Fruit fly (Drosophila melanogaster) whole organism, embryonic: ENCODE measurements around the gene CG15547.
A peak's percentile ranks its signal among the peaks of the same experiment; 100 is the strongest.

ENCODE experiments used
- Bgb ChIP-seq: fragments of 200-800 bp; sonication (Bioruptor generic); IDR thresholded peaks from 2 replicates; pipeline ENCODE4 v1.3.6; 2022; ENCODE audit warnings: missing biosample characterization, missing genetic modification characterization; ENCODE audit not compliant: partially characterized antibody
- CG1024 ChIP-seq: fragments of 200-800 bp; sonication (Bioruptor generic); IDR thresholded peaks from 2 replicates; pipeline ENCODE4 v1.3.6; 2022; ENCODE audit warnings: missing biosample characterization, missing genetic modification characterization
- CG10274 ChIP-seq: fragments of 200-800 bp; sonication (Bioruptor generic); optimal IDR thresholded peaks from 3 replicates; lab custom pipeline; 2017; ENCODE audit warnings: missing biosample characterization, mild to moderate bottlenecking, missing genetic modification characterization
- CG12219 ChIP-seq: fragments of 200-800 bp; sonication (Bioruptor generic); optimal IDR thresholded peaks from 3 replicates; lab custom pipeline; 2018; ENCODE audit warnings: missing biosample characterization, mild to moderate bottlenecking, missing genetic modification characterization
- CG13287 ChIP-seq: fragments of 200-800 bp; sonication (Bioruptor generic); IDR thresholded peaks from 2 replicates; pipeline ENCODE4 v1.3.6; 2022; ENCODE audit warnings: missing biosample characterization, missing genetic modification characterization; ENCODE audit not compliant: partially characterized antibody
- CG13296 ChIP-seq: fragments of 200-800 bp; sonication (Bioruptor generic); optimal IDR thresholded peaks from 3 replicates; lab custom pipeline; 2018; ENCODE audit warnings: missing biosample characterization, mild to moderate bottlenecking, missing genetic modification characterization
- CG15479 ChIP-seq: fragments of 200-800 bp; sonication (Bioruptor generic); optimal IDR thresholded peaks from 3 replicates; lab custom pipeline; 2019; ENCODE audit warnings: missing biosample characterization, mild to moderate bottlenecking, missing genetic modification characterization, moderate library complexity
- CG15514 ChIP-seq: fragments of 200-800 bp; sonication (Bioruptor generic); optimal IDR thresholded peaks from 3 replicates; lab custom pipeline; 2017; ENCODE audit warnings: missing biosample characterization, missing genetic modification characterization, mild to moderate bottlenecking, moderate library complexity, missing genetic modification reagents
- CG15696 ChIP-seq: fragments of 200-800 bp; sonication (Bioruptor generic); optimal IDR thresholded peaks from 2 replicates; lab custom pipeline; 2019; ENCODE audit warnings: missing biosample characterization, mild to moderate bottlenecking, missing genetic modification characterization, moderate library complexity
- CG16863 ChIP-seq: fragments of 200-800 bp; sonication (Bioruptor generic); optimal IDR thresholded peaks from 3 replicates; lab custom pipeline; 2016; ENCODE audit warnings: missing biosample characterization, missing genetic modification characterization
- CG17186 ChIP-seq: fragments of 200-800 bp; sonication (Bioruptor generic); optimal IDR thresholded peaks from 3 replicates; lab custom pipeline; 2017; ENCODE audit warnings: missing biosample characterization, missing genetic modification reagents, missing genetic modification characterization
- CG1832 ChIP-seq: fragments of 200-800 bp; sonication (Bioruptor generic); optimal IDR thresholded peaks from 2 replicates; lab custom pipeline; 2017; ENCODE audit warnings: missing biosample characterization, mild to moderate bottlenecking, missing genetic modification characterization, inconsistent platforms
- CG2116 ChIP-seq: fragments of 200-800 bp; sonication (Bioruptor generic); optimal IDR thresholded peaks from 3 replicates; lab custom pipeline; 2018; ENCODE audit warnings: missing biosample characterization, mild to moderate bottlenecking, missing genetic modification characterization
- CG2875 ChIP-seq: fragments of 200-800 bp; sonication (Bioruptor generic); optimal IDR thresholded peaks from 2 replicates; lab custom pipeline; 2017; ENCODE audit warnings: missing biosample characterization, mild to moderate bottlenecking, missing genetic modification characterization, missing genetic modification reagents
- CG3065 ChIP-seq: fragments of 200-800 bp; sonication (Bioruptor generic); optimal IDR thresholded peaks from 2 replicates; lab custom pipeline; 2016; ENCODE audit warnings: missing biosample characterization, missing genetic modification characterization
- CG6813 ChIP-seq: fragments of 200-800 bp; sonication (Bioruptor generic); optimal IDR thresholded peaks from 2 replicates; lab custom pipeline; 2017; ENCODE audit warnings: missing biosample characterization, missing genetic modification characterization, mild to moderate bottlenecking, moderate library complexity, missing genetic modification reagents
- CG7372 ChIP-seq: fragments of 200-800 bp; sonication (Bioruptor generic); IDR thresholded peaks from 2 replicates; pipeline ENCODE4 v1.3.6; 2022; ENCODE audit warnings: missing biosample characterization, missing genetic modification characterization
- CG9727 ChIP-seq: fragments of 200-800 bp; sonication (Bioruptor generic); optimal IDR thresholded peaks from 3 replicates; lab custom pipeline; 2017; ENCODE audit warnings: missing biosample characterization, mild to moderate bottlenecking, missing genetic modification characterization
- CG9817 ChIP-seq: fragments of 200-800 bp; sonication (Bioruptor generic); optimal IDR thresholded peaks from 2 replicates; lab custom pipeline; 2018; ENCODE audit warnings: missing biosample characterization, mild to moderate bottlenecking, missing genetic modification characterization, moderate library complexity
- CG9932 ChIP-seq: fragments of 200-800 bp; sonication (Bioruptor generic); IDR thresholded peaks from 2 replicates; pipeline ENCODE4 v1.3.6; 2022; ENCODE audit warnings: missing biosample characterization, missing genetic modification characterization
- CrebB ChIP-seq: fragments of 200-800 bp; sonication (Bioruptor generic); optimal IDR thresholded peaks from 3 replicates; lab custom pipeline; 2018; ENCODE audit warnings: missing biosample characterization, mild to moderate bottlenecking, missing genetic modification characterization
- D ChIP-seq, 2 experiments: fragments of 200-800 bp in 1 of 2; fragments of >200 bp in 1 of 2; sonication (Bioruptor generic) in 1 of 2; optimal IDR thresholded peaks; 2 replicates in 1 of 2; 3 replicates in 1 of 2; lab custom pipeline; 2017; ENCODE audit warnings: mild to moderate bottlenecking in 1 of 2, missing biosample characterization in 1 of 2, missing genetic modification characterization in 1 of 2, missing genetic modification reagents in 1 of 2
- Ets65A ChIP-seq: fragments of 200-800 bp; sonication (Bioruptor generic); peaks from one replicate; lab custom pipeline; 2016; ENCODE audit warnings: missing biosample characterization, missing genetic modification characterization
- HmgZ ChIP-seq: fragments of 200-800 bp; sonication (Bioruptor generic); optimal IDR thresholded peaks from 2 replicates; lab custom pipeline; 2018; ENCODE audit warnings: missing biosample characterization, mild to moderate bottlenecking, missing genetic modification characterization
- MESR4 ChIP-seq: fragments of 200-800 bp; sonication (Bioruptor generic); optimal IDR thresholded peaks from 2 replicates; lab custom pipeline; 2018; ENCODE audit warnings: missing biosample characterization, mild to moderate bottlenecking, missing genetic modification characterization, moderate library complexity
- Max ChIP-seq: fragments of 200-800 bp; sonication (Bioruptor generic); optimal IDR thresholded peaks from 2 replicates; lab custom pipeline; 2016; ENCODE audit warnings: missing biosample characterization, mild to moderate bottlenecking, missing genetic modification characterization
- Nf-YB ChIP-seq: fragments of 200-800 bp; sonication (Bioruptor generic); optimal IDR thresholded peaks from 3 replicates; lab custom pipeline; 2019; ENCODE audit warnings: missing biosample characterization, mild to moderate bottlenecking, missing genetic modification characterization, moderate library complexity
- Nf-YC ChIP-seq: fragments of 200-800 bp; optimal IDR thresholded peaks from 3 replicates; lab custom pipeline; 2019; ENCODE audit warnings: missing biosample characterization, mild to moderate bottlenecking, missing genetic modification characterization, moderate library complexity
- Scr ChIP-seq: fragments of 200-800 bp; sonication (Bioruptor generic); IDR thresholded peaks from 2 replicates; pipeline ENCODE4 v1.3.6; 2022; ENCODE audit warnings: missing biosample characterization, missing genetic modification characterization; ENCODE audit not compliant: partially characterized antibody
- Trl ChIP-seq, 3 experiments: fragments of >200 bp in 2 of 3; fragments of 200-800 bp in 1 of 3; sonication (Bioruptor generic) in 1 of 3; optimal IDR thresholded peaks; 2 replicates in 1 of 3; 3 replicates in 2 of 3; lab custom pipeline; 2016 to 2017; ENCODE audit warnings: missing biosample characterization in 1 of 3, missing genetic modification characterization in 1 of 3
- ash1 ChIP-seq: fragments of 200-800 bp; sonication (Bioruptor generic); optimal IDR thresholded peaks from 2 replicates; lab custom pipeline; 2018; ENCODE audit warnings: missing biosample characterization, mild to moderate bottlenecking, missing genetic modification characterization
- cad ChIP-seq: fragments of >200 bp; optimal IDR thresholded peaks from 2 replicates; lab custom pipeline; 2017; ENCODE audit warnings: missing biosample characterization, missing genetic modification characterization
- crc ChIP-seq: fragments of 200-800 bp; sonication (Bioruptor generic); optimal IDR thresholded peaks from 2 replicates; lab custom pipeline; 2016; ENCODE audit warnings: missing biosample characterization, missing genetic modification characterization
- dati ChIP-seq: fragments of 200-800 bp; sonication (Bioruptor generic); IDR thresholded peaks from 2 replicates; pipeline ENCODE4 v1.3.6; 2022; ENCODE audit warnings: missing biosample characterization, missing genetic modification characterization
- dmrt11E ChIP-seq: fragments of 200-800 bp; sonication (Bioruptor generic); optimal IDR thresholded peaks from 3 replicates; lab custom pipeline; 2018; ENCODE audit warnings: missing biosample characterization, mild to moderate bottlenecking, missing genetic modification characterization, moderate library complexity
- fu2 ChIP-seq: fragments of 200-800 bp; sonication (Bioruptor generic); optimal IDR thresholded peaks from 2 replicates; lab custom pipeline; 2016; ENCODE audit warnings: missing biosample characterization, missing genetic modification characterization
- ham ChIP-seq: fragments of 200-800 bp; sonication (Bioruptor generic); IDR thresholded peaks from 2 replicates; pipeline ENCODE4 v1.3.6; 2022; ENCODE audit warnings: missing biosample characterization, missing genetic modification characterization
- hth ChIP-seq: fragments of >200 bp; optimal IDR thresholded peaks from 2 replicates; lab custom pipeline; 2017; ENCODE audit warnings: inconsistent platforms
- kni ChIP-seq: fragments of 200-800 bp; sonication (Bioruptor generic); optimal IDR thresholded peaks from 3 replicates; lab custom pipeline; 2017; ENCODE audit warnings: mild to moderate bottlenecking, missing biosample characterization, missing genetic modification reagents, missing genetic modification characterization
- nerfin-2 ChIP-seq: fragments of 200-800 bp; sonication (Bioruptor generic); IDR thresholded peaks from 2 replicates; pipeline ENCODE4 v1.3.6; 2022; ENCODE audit warnings: missing biosample characterization, missing genetic modification characterization; ENCODE audit not compliant: partially characterized antibody
- phol ChIP-seq: fragments of 200-800 bp; sonication (Bioruptor generic); optimal IDR thresholded peaks from 3 replicates; lab custom pipeline; 2018; ENCODE audit warnings: missing biosample characterization, mild to moderate bottlenecking, missing genetic modification characterization, moderate library complexity
- pros ChIP-seq: fragments of 200-800 bp; sonication (Bioruptor generic); optimal IDR thresholded peaks from 3 replicates; lab custom pipeline; 2019; ENCODE audit warnings: missing biosample characterization, mild to moderate bottlenecking, missing genetic modification characterization, moderate library complexity
- repo ChIP-seq: fragments of 200-800 bp; sonication (Bioruptor generic); optimal IDR thresholded peaks from 2 replicates; lab custom pipeline; 2016; ENCODE audit warnings: missing biosample characterization, missing genetic modification characterization
- sens ChIP-seq: fragments of 200-800 bp; sonication (Bioruptor generic); peaks from one replicate; lab custom pipeline; 2016; ENCODE audit warnings: missing biosample characterization, missing genetic modification characterization
- seq ChIP-seq: fragments of 200-800 bp; sonication (Bioruptor generic); IDR thresholded peaks from 2 replicates; pipeline ENCODE4 v1.3.6; 2022; ENCODE audit warnings: missing biosample characterization, missing genetic modification characterization
- tll ChIP-seq, 2 experiments: fragments of 200-800 bp in 1 of 2; fragments of >200 bp in 1 of 2; sonication (Bioruptor generic) in 1 of 2; optimal IDR thresholded peaks; 2 replicates each; lab custom pipeline; 2017 to 2019; ENCODE audit warnings: missing biosample characterization in 2 of 2, missing genetic modification characterization in 2 of 2, mild to moderate bottlenecking in 1 of 2, moderate library complexity in 1 of 2
- vfl ChIP-seq: fragments of 200-800 bp; sonication (Bioruptor generic); optimal IDR thresholded peaks from 2 replicates; lab custom pipeline; 2016; ENCODE audit warnings: missing biosample characterization, missing genetic modification characterization
- zen ChIP-seq: fragments of 200-800 bp; sonication (Bioruptor generic); optimal IDR thresholded peaks from 3 replicates; lab custom pipeline; 2018; ENCODE audit warnings: missing biosample characterization, mild to moderate bottlenecking, missing genetic modification characterization, moderate library complexity

Gene CG15547

dm6 chr3R:30855176-30855575 lies 28.1 kb downstream of the CG15547 start (continued):
- peak; percentile 71 for TF ChIP-seq zen (tag; lab: Kevin White, UChicago)
- TF ChIP-seq Ets65A: no peak
- TF ChIP-seq Max (GFP tag; lab: Kevin White, UChicago): no peak
- TF ChIP-seq CG16863 (GFP tag; lab: Kevin White, UChicago): no peak
- TF ChIP-seq CG13287: no peak
- no peak for TF ChIP-seq hth (lab: Kevin White, UChicago)

DNA sequence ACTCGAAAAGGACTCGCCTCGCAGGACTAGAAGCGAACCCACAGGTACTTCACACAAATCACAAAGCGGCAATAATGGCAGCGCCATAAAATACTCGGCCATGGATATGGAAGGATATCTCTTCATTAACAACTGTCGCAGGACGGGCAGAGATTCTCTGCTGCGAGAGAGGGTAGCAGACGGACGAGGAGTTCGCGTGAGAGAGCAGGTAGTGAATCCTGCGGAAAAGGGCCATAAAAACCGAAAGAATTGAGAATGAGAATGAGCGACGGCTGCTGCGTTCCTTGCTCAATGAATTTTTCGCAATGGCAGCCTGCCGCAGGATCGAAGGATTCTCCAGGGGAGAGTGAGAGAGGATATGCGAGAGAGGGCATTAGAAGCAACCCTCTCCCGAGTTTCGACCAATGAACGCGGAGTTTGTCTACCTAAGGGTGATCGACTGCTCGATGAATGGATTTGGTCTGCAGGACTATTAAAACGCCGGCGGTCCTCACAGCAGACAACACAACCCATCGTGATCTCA lies 31.4 kb downstream of the CG15547 start, which contains the start of gene tll:
Gene tll, plus strand, starts transcription at position 473 of the 523 bp plus-strand sequence.
- TF ChIP-seq CG15479 (GFP tag; lab: Kevin White, UChicago) (peak; percentile 99), D (optimal IDR thresholded peaks at IDR 0.05; lab: Kevin White, UChicago) (peak; percentile 89), D (GFP tag; optimal IDR thresholded peaks at IDR 0.05; lab: Kevin White, UChicago) (no peak), repo (GFP tag; lab: Kevin White, UChicago) (no peak), fu2 (GFP tag; lab: Kevin White, UChicago) (no peak), ham (GFP tag; lab: Robert Waterston, UW) (no peak), CG13296 (no peak), Nf-YB (GFP tag; lab: Kevin White, UChicago) (peak; percentile 93), kni (GFP tag; lab: Kevin White, UChicago) (peak; percentile 10), tll (GFP tag; optimal IDR thresholded peaks at IDR 0.05; lab: Kevin White, UChicago) (peak in 1 of 2 experiments; percentile 96), Nf-YC (tag; lab: Kevin White, UChicago) (peak; percentile 92), dmrt11E (no peak), pros (GFP tag; lab: Kevin White, UChicago) (peak; percentile 94), CG2116 (GFP tag; lab: Kevin White, UChicago) (no peak), HmgZ (tag; lab: Kevin White, UChicago) (no peak), Scr (GFP tag; lab: Robert Waterston, UW) (no peak), phol (peak; percentile 7), CrebB (no peak), dati (no peak), CG15514 (GFP tag; lab: Kevin White, UChicago) (no peak), CG1832 (peak; percentile 58), CG1024 (GFP tag; lab: Robert Waterston, UW) (no peak), CG15696 (tag; lab: Kevin White, UChicago) (no peak), CG10274 (GFP tag; lab: Kevin White, UChicago) (no peak), CG6813 (no peak), seq (GFP tag; lab: Robert Waterston, UW) (peak; percentile 49; the same call in 1 of the 2 replicates), CG12219 (no peak), CG3065 (GFP tag; lab: Kevin White, UChicago) (no peak), CG2875 (GFP tag; lab: Kevin White, UChicago) (no peak), cad (GFP tag; lab: Kevin White, UChicago) (peak; percentile 99), CG7372 (GFP tag; lab: Robert Waterston, UW) (no peak), CG9932 (GFP tag; lab: Robert Waterston, UW) (no peak), CG9817 (no peak), CG17186 (GFP tag; lab: Kevin White, UChicago) (no peak), Bgb (GFP tag; lab: Robert Waterston, UW) (no peak), crc (GFP tag; lab: Kevin White, UChicago) (no peak), sens (GFP tag; lab: Kevin White, UChicago) (peak; percentile 49), nerfin-2 (GFP tag; lab: Robert Waterston, UW) (no peak), vfl (GFP tag; lab: Kevin White, UChicago) (no peak), CG9727 (GFP tag; lab: Kevin White, UChicago) (no peak), ash1 (no peak), Trl (optimal IDR thresholded peaks at IDR 0.05; lab: Kevin White, UChicago) (peak in 1 of 2 experiments; percentile 68), Trl (GFP tag; optimal IDR thresholded peaks at IDR 0.05; lab: Kevin White, UChicago) (no peak), MESR4 (GFP tag; lab: Kevin White, UChicago) (no peak)
